Worm (Caenorhabditis elegans): Measurements from ENCODE around the gene R10D12.7.

- TF ChIP-seq nhr-28 (tag; optimal IDR thresholded peaks at IDR 0.05): no peak
- TF ChIP-seq mdl-1 (tag; optimal IDR thresholded peaks at IDR 0.05): no peak
- no peak for TF ChIP-seq elt-1 (tag; optimal IDR thresholded peaks at IDR 0.05)
- TF ChIP-seq ama-1 (optimal IDR thresholded peaks at IDR 0.05): no peak
- no peak for TF ChIP-seq unc-39 (tag; optimal IDR thresholded peaks at IDR 0.05)
- no peak for TF ChIP-seq snpc-4 (tag; optimal IDR thresholded peaks at IDR 0.05)
- TF ChIP-seq ceh-82 (tag; optimal IDR thresholded peaks at IDR 0.05): no peak
- TF ChIP-seq fos-1 (tag; optimal IDR thresholded peaks at IDR 0.05): no peak
- TF ChIP-seq lin-15B (tag; optimal IDR thresholded peaks at IDR 0.05): no peak
- TF ChIP-seq unc-62 (GFP tag; optimal IDR thresholded peaks at IDR 0.05): no peak
- no peak for TF ChIP-seq nhr-11 (tag; optimal IDR thresholded peaks at IDR 0.05)
- TF ChIP-seq pha-4 (tag; optimal IDR thresholded peaks at IDR 0.05): no peak
- no peak for TF ChIP-seq nhr-25 (tag; optimal IDR thresholded peaks at IDR 0.05)
Measured at ce11 chrV:13984828-13985227, 35.0 kb downstream of the R10D12.7 start, which contains the start of gene end-1.

Data from whole organism, L3 larva.